Worm (Caenorhabditis elegans): ENCODE measurements around the gene F23D12.11.

The F23D12.11 gene

ce11 chrX:14455419-14455818 lies 30.9 kb upstream of the F23D12.11 start, which contains the start of gene Y66C5A.1:
Gene Y66C5A.1 (minus strand): TSS chrX:14455519.
- TF ChIP-seq sea-1 (GFP tag; conservative IDR thresholded peaks at IDR 0.05) (no peak), aly-1 (tag; optimal IDR thresholded peaks at IDR 0.05) (no peak), tra-4 (tag; optimal IDR thresholded peaks at IDR 0.05) (no peak), pes-1 (GFP tag; IDR thresholded peaks at IDR 0.05) (no peak), hmbx-1 (tag; optimal IDR thresholded peaks at IDR 0.05) (no peak), tbx-11 (GFP tag; IDR thresholded peaks at IDR 0.05) (no peak), hmg-4 (GFP tag; optimal IDR thresholded peaks at IDR 0.05) (no peak), tbx-37 (GFP tag; conservative IDR thresholded peaks at IDR 0.05) (no peak), ama-1 (optimal IDR thresholded peaks at IDR 0.05) (no peak), ets-7 (tag; optimal IDR thresholded peaks at IDR 0.05) (no peak), hnd-1 (tag; optimal IDR thresholded peaks at IDR 0.05) (no peak), B0310.2 (tag; optimal IDR thresholded peaks at IDR 0.05) (no peak), F13C5.2 (tag; optimal IDR thresholded peaks at IDR 0.05) (no peak), flt-1 (GFP tag; IDR thresholded peaks at IDR 0.05) (no peak), ceh-13 (GFP tag; optimal IDR thresholded peaks at IDR 0.05) (no peak), scrt-1 (GFP tag; IDR thresholded peaks at IDR 0.05) (no peak), ceh-36 (tag; optimal IDR thresholded peaks at IDR 0.05) (no peak)

- no peak for TF ChIP-seq tra-4 (tag; optimal IDR thresholded peaks at IDR 0.05)
- TF ChIP-seq hnd-1 (tag; optimal IDR thresholded peaks at IDR 0.05): no peak
- no peak for TF ChIP-seq ama-1 (optimal IDR thresholded peaks at IDR 0.05)
- no peak for TF ChIP-seq flt-1 (GFP tag; IDR thresholded peaks at IDR 0.05)
- no peak for TF ChIP-seq tbx-11 (GFP tag; IDR thresholded peaks at IDR 0.05)
- TF ChIP-seq F13C5.2 (tag; optimal IDR thresholded peaks at IDR 0.05): no peak
- no peak for TF ChIP-seq hmg-4 (GFP tag; optimal IDR thresholded peaks at IDR 0.05)
Measured at ce11 chrX:14453735-14454134, 29.2 kb upstream of the F23D12.11 start, which contains the start of gene F23D12.7. Gene F23D12.7 (minus strand): TSS chrX:14453835.

ce11 chrX:14447910-14448309 lies 23.4 kb upstream of the F23D12.11 start, which contains the start of gene jmjd-3.2:
Gene jmjd-3.2 (plus strand): TSS chrX:14448210.
- TF ChIP-seq tbx-37 (GFP tag; conservative IDR thresholded peaks at IDR 0.05) (no peak), ceh-13 (GFP tag; optimal IDR thresholded peaks at IDR 0.05) (no peak)

DNA sequence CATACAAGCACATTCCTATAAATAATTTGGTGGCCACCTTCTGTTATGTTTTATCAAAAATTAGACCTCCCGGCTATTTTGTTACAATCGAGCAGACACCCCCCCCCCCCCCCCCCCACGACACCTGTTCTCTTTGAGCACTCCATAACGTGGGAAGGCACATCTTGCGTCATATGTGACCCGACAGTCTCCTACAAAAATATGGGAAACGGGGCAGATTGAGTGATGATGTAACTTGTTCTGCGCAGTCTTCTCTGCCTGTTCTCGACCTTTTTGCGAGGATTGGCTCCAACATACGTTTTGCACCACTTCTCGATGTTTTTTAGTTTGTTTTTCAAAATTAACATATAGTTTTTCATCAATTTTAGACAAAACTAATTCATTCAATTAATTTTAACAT lies 22.9 kb upstream of the F23D12.11 start:
- no peak for TF ChIP-seq tbx-37 (GFP tag; conservative IDR thresholded peaks at IDR 0.05)
- TF ChIP-seq sea-1 (GFP tag; conservative IDR thresholded peaks at IDR 0.05): no peak
- TF ChIP-seq ama-1 (optimal IDR thresholded peaks at IDR 0.05): no peak
- no peak for TF ChIP-seq F13C5.2 (tag; optimal IDR thresholded peaks at IDR 0.05)
- TF ChIP-seq ceh-13 (GFP tag; optimal IDR thresholded peaks at IDR 0.05): no peak
- no peak for TF ChIP-seq hnd-1 (tag; optimal IDR thresholded peaks at IDR 0.05)
- TF ChIP-seq ceh-36 (tag; optimal IDR thresholded peaks at IDR 0.05): no peak
- TF ChIP-seq tbx-11 (GFP tag; IDR thresholded peaks at IDR 0.05): no peak
- TF ChIP-seq ets-7 (tag; optimal IDR thresholded peaks at IDR 0.05): no peak
- no peak for TF ChIP-seq aly-1 (tag; optimal IDR thresholded peaks at IDR 0.05)
- TF ChIP-seq scrt-1 (GFP tag; IDR thresholded peaks at IDR 0.05): no peak
- no peak for TF ChIP-seq flt-1 (GFP tag; IDR thresholded peaks at IDR 0.05)
- TF ChIP-seq tra-4 (tag; optimal IDR thresholded peaks at IDR 0.05): no peak
- TF ChIP-seq pes-1 (GFP tag; IDR thresholded peaks at IDR 0.05): no peak
- no peak for TF ChIP-seq hmbx-1 (tag; optimal IDR thresholded peaks at IDR 0.05)
- TF ChIP-seq hmg-4 (GFP tag; optimal IDR thresholded peaks at IDR 0.05): no peak

ce11 chrX:14444701-14445100 lies 20.1 kb upstream of the F23D12.11 start, which contains the start of gene F23D12.4:
Gene F23D12.4 (plus strand): TSS chrX:14445001.
- TF ChIP-seq hnd-1 (tag; optimal IDR thresholded peaks at IDR 0.05) (no peak), hmg-4 (GFP tag; optimal IDR thresholded peaks at IDR 0.05) (no peak), ets-7 (tag; optimal IDR thresholded peaks at IDR 0.05) (no peak), B0310.2 (tag; optimal IDR thresholded peaks at IDR 0.05) (no peak), tbx-11 (GFP tag; IDR thresholded peaks at IDR 0.05) (no peak), hmbx-1 (tag; optimal IDR thresholded peaks at IDR 0.05) (no peak), F13C5.2 (tag; optimal IDR thresholded peaks at IDR 0.05) (no peak), ama-1 (optimal IDR thresholded peaks at IDR 0.05) (no peak), aly-1 (tag; optimal IDR thresholded peaks at IDR 0.05) (no peak), ceh-36 (tag; optimal IDR thresholded peaks at IDR 0.05) (no peak), tra-4 (tag; optimal IDR thresholded peaks at IDR 0.05) (no peak), tbx-37 (GFP tag; conservative IDR thresholded peaks at IDR 0.05) (no peak), pes-1 (GFP tag; IDR thresholded peaks at IDR 0.05) (no peak), sea-1 (GFP tag; conservative IDR thresholded peaks at IDR 0.05) (no peak), scrt-1 (GFP tag; IDR thresholded peaks at IDR 0.05) (no peak), ceh-13 (GFP tag; optimal IDR thresholded peaks at IDR 0.05) (no peak), flt-1 (GFP tag; IDR thresholded peaks at IDR 0.05) (no peak)

DNA sequence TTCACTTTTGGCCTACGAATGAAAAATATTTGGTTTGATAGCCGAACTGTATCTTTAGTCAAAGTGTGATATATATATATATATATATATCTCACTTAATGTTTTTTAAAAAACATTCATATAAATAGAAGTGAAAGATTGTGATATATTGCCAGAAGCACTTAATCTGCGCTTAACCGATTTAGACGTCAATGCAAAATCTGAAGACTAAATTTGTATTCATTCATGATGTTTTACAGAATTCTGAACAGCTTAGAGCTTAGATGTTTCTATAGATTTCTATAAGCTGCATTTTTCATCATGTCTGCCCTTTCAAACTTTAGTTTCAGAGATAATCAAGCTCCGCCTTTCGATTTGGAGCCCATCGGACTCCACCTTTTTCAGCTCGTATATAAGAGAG lies 17.8 kb upstream of the F23D12.11 start, which contains the start of gene F23D12.3:
F23D12.3 (plus strand) TSS at position 301 of the 400 bp plus-strand sequence.
- TF ChIP-seq ama-1 (optimal IDR thresholded peaks at IDR 0.05) (no peak), pes-1 (GFP tag; IDR thresholded peaks at IDR 0.05) (no peak), tbx-11 (GFP tag; IDR thresholded peaks at IDR 0.05) (no peak), F13C5.2 (tag; optimal IDR thresholded peaks at IDR 0.05) (no peak), sea-1 (GFP tag; conservative IDR thresholded peaks at IDR 0.05) (no peak), ceh-13 (GFP tag; optimal IDR thresholded peaks at IDR 0.05) (no peak), ets-7 (tag; optimal IDR thresholded peaks at IDR 0.05) (no peak), aly-1 (tag; optimal IDR thresholded peaks at IDR 0.05) (no peak)

DNA sequence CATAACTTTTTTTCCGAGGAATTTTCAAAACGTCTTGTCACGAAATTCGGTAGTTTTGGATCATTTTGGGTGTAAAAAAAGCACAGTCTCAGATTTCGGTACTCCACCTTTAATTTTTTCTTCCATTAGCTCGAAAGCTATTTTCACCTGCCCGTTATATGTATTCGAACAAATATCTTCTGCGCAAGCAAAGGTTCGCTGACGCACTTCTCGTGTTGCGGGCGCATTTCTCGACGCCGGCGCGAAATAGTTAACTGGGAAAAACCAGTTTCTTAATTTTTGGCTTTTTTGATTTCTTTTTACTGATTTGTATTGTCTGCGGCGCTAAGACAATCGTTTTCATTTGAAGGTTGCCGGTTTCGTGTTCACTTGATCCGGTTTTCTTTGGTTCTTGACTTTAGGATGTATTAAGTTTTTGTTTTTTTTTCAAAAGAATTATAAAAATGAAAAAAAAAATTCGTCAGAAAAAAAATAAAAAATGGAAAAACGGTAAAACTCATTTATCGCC lies 11.2 kb upstream of the F23D12.11 start:
- TF ChIP-seq F13C5.2 (tag; optimal IDR thresholded peaks at IDR 0.05) (no peak), ama-1 (optimal IDR thresholded peaks at IDR 0.05) (no peak), tbx-37 (GFP tag; conservative IDR thresholded peaks at IDR 0.05) (no peak), tbx-11 (GFP tag; IDR thresholded peaks at IDR 0.05) (no peak), scrt-1 (GFP tag; IDR thresholded peaks at IDR 0.05) (no peak), hnd-1 (tag; optimal IDR thresholded peaks at IDR 0.05) (no peak), ceh-36 (tag; optimal IDR thresholded peaks at IDR 0.05) (no peak), ets-7 (tag; optimal IDR thresholded peaks at IDR 0.05) (no peak), sea-1 (GFP tag; conservative IDR thresholded peaks at IDR 0.05) (no peak), tra-4 (tag; optimal IDR thresholded peaks at IDR 0.05) (no peak), hmbx-1 (tag; optimal IDR thresholded peaks at IDR 0.05) (no peak), B0310.2 (tag; optimal IDR thresholded peaks at IDR 0.05) (no peak), flt-1 (GFP tag; IDR thresholded peaks at IDR 0.05) (no peak), hmg-4 (GFP tag; optimal IDR thresholded peaks at IDR 0.05) (no peak), pes-1 (GFP tag; IDR thresholded peaks at IDR 0.05) (no peak), aly-1 (tag; optimal IDR thresholded peaks at IDR 0.05) (no peak)

All from whole organism, early embryonic.